Worm (Caenorhabditis elegans): ENCODE results near the gene csn-5.

DNA sequence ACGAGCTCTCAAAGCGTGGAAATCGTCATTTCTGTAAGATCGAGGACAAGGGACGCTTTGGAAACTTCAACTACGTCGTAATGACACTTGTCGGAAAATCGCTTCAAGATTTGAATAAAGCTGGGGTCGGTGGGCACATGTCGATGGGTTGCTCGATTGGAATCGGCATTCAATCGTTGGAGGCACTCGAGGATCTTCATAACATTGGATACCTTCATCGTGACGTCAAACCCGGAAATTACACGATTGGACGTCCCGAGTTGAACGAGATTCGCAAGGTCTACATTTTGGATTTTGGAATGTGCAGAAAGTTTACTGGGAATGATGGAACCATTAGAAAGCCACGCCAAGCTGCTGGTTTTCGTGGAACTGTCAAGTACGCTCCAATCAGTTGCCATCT is 16.8 kb upstream of the csn-5 start:
- no peak for TF ChIP-seq snpc-4 (tag; optimal IDR thresholded peaks at IDR 0.05)
- no peak for TF ChIP-seq lsy-2 (tag; optimal IDR thresholded peaks at IDR 0.05)
- no peak for TF ChIP-seq mab-5 (tag; optimal IDR thresholded peaks at IDR 0.05)
- TF ChIP-seq nhr-28 (tag; optimal IDR thresholded peaks at IDR 0.05) = no peak
